Fruit fly (Drosophila melanogaster) ovary, adult (tissue): Measurements from ENCODE around the gene Tsp39D.

ENCODE experiments used
- CG17801 ChIP-seq: fragments of 200-800 bp; optimal IDR thresholded peaks from 2 replicates; lab custom pipeline; 2019; ENCODE audit warnings: missing biosample characterization, mild to moderate bottlenecking, missing genetic modification characterization, moderate library complexity; ENCODE audit not compliant: partially characterized antibody

Gene Tsp39D

DNA sequence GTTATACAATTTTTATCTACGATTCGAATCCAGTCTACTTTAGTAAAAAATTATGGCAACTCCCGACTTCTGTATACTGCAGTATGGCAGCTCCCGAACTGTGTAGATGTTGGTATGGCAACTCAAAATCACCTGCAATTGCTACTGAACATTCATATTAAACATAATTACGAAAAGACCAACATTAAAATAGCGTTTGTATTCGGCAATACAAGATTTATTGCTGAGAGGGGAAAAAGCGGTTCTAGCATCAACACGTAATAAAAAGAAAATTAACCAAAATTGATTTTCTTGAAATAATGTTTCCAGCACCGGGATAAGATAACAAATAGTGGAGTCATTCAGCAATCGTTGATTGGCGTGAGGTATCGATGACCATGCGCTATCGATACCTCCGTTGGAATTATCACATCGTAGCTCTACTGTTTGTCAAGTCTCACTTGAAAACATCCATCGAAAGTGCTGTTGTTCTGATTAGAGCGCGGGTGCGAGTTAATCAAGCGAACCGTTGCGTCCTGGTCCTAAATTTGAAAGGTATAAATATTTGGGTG, at the start of gene Tsp39D:
TSS of gene Tsp39D (plus strand) at position 405 of the 551 bp plus-strand sequence.
- peak; percentile 20 for TF ChIP-seq CG17801

DNA sequence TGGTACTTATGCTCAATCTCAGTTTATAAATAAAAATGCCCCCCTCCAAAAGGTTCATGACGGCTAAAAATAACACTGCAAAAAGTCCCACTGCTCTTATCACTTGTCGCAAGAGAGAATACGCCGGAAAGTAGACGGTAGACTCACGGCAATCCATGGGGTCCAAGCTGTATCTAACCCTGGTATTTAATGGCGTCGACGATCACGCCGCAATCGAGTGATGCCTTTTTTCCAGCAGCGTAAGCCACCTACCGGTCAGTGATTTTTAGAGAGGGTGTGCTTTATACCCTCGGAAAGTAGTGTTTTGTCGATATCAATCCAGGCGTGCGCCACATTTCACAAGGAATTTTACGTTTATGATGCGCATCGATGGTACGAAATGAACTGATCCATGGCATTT, 44.8 kb upstream of the Tsp39D start:
- no peak for TF ChIP-seq CG17801

DNA sequence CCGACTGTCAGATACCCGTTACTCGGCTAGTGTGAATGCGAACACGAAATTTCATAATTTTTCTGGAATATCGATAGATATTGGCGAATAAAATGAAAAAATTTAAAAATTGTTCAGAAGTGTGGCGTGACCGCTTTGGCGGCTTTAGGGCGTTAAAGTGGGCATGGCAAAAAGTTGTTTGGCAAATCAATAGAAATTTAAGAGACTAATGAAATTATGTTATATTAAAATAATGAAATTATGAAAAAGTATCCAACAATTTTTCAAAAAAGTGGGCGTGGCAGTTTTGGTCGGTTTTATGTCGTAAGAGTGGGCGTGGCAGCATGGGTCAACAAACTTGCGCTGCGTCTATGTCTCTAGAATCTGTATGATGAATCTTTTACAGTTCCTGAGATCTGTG, 42.3 kb upstream of the Tsp39D start:
- no peak for TF ChIP-seq CG17801

DNA sequence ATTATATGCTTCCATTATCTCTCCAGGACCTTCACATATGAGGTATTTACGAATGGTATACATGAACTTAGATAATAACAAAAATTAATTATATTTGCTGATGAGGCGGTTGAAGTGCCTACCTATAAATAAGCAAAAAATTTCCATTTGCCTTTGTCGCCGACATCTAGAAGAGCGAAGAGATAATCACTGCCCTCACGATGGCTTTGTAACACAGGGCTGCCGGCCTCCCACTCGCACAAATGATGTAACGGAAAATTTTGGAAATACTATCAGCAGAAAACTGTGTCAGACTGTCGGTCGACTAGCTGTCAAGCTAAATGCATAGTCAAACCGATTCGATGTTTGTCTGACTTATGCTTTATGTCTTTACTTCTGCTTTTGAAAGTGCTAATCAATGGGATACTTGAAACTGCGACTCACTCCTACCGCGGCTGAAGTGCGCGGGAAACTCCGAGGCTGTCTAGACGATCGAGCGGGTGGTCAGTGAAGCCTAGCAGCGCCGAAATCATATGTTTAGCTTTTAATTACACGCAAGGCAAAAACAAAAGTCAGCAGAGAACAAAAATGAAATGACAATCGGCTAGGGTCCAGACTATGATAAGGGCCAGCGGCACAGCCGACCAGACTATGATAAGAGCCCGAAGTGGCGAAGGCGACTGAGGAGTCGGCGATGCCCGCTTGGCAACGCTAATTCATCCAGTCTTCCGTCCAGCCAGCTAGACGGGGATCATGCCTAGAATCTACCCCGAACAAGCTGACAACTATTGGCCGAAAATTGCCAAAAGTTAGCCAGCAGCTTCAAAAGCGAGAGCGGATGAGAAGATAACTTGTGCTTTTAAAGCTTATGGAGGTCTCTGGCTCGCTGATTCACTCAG, 40.5 kb upstream of the Tsp39D start:
- no peak for TF ChIP-seq CG17801

DNA sequence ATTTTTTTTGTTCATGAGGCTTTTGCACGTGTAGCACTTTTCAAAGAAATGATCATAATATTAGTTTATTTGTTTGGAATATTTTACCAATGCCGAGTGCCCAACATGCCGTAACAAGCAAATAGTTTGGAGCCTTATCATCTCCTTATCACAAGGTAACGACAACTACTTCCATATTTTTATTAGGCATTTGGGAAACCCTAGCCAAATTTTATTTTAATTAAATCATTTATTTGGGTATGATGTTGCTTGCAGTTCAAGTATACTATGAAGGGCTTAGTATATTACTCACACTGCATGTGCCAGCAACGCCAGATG, 39.9 kb upstream of the Tsp39D start:
- TF ChIP-seq CG17801: no peak

DNA sequence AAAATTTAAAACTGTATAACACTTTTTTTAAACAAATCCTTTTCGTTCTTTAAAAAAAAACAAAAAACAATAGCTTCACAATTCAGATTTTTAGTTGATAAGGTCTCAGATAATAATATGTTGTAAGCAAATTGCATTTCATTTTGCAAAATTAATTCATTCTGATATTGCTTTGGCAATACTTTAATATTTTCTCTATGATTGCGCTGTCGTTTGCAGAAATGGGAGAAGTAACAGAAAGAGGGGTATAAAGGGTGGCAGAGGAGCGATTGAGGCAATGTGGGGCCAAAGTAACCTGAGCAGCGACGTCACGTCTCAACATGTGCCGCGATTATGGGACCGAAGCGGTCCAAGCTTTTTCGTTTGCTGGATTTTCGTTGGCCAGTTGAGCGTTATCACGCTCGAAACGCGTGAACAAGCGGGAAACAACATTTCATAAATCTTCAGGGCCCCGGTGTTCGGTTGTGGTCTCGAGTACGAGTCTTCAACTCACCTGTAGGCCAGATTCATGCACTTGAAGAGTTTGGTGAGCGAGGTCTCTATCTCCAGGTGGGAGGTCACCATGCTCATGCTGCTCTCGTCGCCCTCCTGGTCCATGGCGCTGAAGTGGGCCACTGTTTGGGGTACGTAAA, 36.5 kb upstream of the Tsp39D start:
- TF ChIP-seq CG17801: peak; percentile 1

DNA sequence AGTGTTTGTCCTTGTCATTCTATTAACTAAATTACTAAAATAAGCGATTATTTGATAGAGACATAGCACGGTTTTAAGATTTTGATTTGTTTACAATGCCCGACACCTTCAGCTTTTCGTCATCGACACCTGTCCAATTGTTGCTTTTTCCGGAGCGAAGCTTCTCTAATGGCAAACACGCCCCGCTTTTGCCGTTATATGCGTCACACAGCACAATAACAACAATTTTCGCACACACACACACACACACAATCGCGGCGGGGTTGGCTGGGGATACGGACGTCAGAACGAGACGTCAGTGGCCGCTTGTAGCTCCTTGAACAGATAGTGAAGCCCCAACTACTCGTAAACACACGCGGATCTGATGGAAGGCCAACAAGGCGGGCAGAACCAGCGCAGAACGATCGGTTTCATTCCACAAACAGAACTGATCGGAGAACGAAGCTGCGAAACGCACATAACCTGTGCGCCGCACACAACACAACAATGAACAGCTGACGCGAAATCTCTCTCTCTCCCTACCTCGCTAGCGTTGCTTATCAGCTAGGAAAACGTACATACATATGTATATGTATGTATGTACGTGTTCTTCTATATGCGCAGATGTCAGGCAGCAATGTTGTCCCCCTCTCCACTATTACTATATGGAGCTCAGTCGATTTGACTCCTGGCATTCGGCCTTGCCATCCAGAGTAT, 35.2 kb upstream of the Tsp39D start:
- peak; percentile 1 for TF ChIP-seq CG17801

DNA sequence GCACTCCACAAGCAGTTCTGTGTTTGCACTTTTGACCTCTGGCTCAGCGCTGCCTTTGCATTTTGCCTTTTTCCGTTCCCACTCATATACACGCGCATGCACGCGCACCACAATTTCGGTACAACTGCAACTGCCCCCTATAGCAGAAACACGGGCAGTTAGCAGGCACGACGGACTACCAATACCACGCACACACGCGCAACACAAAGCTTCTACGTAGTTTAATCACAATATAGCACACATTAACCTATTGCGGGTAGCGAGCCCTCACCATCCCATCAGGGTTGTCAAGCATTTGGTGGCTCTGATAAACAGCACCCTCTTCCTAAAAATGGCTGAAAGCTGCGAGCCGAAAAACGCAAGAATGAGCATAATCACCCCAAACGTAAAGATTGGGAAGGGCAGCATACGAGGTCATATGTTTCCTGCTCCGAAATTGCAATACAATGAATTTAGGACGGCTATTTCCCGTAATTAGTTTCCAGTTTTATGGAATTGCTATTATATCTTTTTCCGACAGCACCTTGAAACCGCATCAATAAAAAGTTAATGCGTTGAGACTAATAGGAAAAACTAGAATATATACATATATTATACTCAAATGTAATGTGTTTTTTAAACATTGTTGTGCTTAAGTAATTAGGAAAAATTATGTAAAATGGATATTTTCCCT, 34.5 kb upstream of the Tsp39D start, which contains the start of gene Mondo:
TSS of gene Mondo (minus strand) at position 297 of the 673 bp plus-strand sequence.
- TF ChIP-seq CG17801: no peak

DNA sequence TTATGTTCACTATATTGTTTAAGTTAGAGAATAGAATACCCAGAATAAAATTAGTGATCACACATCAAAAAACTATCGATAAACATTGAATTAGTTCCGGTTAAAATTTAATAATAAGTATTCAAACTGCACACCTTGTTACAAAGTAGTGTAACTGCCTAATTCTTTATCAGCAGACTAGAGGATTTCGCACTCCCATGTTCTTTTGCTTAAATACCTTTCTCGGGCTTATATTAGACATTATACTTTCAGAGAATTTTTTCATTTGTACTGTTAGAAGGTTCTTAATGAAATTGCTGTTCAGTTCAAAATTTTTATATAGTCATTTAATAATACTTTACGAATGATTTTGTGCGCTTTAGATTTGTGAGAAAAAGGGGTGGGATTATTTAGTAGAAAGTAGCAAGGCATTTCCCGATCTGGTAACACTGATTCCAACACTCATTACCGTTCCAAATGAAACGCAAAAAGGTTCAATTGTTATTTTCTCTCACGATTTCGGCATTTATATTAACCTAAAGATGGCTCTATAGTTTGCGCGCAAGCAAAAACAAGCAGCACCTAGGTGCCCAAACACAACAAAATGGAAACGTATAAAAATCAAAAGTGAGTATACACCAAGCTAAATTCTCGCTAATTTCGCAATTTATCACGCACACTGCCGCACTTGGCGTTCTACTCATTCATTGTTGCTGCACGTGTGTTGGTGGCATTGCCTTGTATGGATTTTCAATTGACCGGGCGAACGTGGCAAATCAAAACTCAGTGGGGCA, 33.8 kb upstream of the Tsp39D start, which contains the start of gene crc:
TSS of gene crc (plus strand) at position 440 of the 773 bp plus-strand sequence.
- peak; percentile 20 for TF ChIP-seq CG17801

DNA sequence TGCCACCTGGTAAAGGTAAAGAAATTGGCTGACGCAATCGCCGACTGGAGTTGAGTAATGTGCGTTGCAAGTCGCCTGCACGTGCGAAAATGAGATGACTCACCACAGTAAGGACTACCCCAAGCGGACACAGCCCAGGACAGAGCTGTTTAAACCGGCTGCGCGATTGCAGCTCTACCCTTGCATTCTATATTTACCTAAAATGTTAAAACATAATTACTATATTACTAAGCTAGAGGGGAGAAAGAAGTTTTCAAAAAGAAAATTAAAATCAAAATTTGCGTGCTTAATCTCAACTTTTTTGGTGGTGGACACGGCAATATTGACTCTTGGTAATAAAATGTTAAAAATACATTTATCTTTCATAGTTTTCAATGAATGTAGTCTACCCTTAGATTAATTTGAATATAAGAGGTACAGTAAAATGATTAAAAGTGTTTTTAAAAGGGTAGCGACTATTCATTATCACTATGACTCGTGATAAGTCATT, 33.2 kb upstream of the Tsp39D start:
- TF ChIP-seq CG17801: no peak

DNA sequence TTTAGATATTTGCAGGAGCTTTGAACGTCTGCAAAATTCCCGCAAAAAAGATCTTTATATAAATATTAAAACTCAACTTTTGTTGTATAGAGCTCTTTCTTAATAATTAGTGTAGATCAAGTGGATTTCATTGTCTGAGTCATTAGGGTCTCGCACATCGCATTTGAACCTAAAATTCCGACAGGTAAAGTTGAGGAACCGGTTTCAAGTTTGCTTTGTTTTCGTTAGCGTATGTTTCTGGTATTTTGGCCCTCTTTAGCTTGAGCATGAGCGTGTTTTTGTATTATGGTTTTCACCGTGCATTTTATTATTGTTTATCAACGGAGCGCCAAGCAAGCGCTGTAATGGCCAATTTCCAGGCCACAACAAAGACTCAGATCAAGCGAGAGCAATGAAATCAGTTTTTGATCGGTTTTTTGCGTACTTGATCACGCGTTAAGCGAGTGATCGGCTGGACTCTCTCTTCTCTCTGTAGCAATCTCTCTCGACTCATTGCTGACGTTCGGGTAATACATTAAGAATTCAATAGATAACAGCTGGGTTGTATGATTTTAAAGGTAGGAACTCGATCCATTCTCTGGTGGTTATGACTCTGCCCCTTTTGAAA, 31.5 kb upstream of the Tsp39D start:
- peak; percentile 6 for TF ChIP-seq CG17801

DNA sequence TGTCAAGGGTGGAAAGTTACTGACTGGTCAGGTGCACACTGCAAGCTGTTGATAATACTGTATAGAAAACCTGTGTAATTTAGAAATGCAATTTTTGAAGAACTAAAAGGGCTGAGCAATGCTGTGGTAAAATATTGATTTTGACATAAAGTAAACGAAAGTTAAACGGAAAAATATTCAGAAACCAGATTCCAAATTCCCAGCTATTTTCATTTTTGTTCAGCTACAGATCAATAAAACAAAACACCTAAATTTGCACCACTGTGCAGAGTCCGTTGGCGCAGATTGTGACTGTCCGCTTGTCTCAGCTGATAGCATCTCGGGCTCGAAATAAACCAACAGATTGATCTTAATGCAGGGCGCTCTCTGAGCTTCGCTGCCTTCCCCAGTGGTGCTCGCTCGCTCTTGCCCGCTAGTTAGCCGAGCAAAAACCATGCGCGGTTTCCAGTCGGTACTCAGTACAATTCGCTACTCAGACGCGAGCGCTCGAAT, 30.5 kb upstream of the Tsp39D start, which contains the start of gene CG46314:
TSS of gene CG46314 (plus strand) at position 452 of the 492 bp plus-strand sequence.
- no peak for TF ChIP-seq CG17801

DNA sequence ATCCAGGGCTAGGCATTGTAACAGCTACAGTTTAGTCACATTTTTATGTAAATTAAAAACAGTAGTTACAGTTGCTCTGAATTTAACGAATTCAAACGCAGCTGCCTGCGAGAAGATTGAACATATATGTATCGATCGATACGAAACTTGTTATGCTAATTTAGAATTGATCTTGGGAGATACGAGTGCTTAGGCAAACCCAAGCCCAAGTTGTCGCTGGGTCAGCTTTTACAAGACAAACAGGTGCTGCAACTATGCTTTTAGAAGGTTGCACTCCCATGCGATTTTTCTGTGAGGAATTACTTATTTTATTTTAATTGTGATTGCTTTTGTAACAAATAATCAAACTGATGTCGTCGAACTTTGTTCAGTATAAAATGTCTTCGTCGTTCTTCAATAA, 27.7 kb upstream of the Tsp39D start:
- TF ChIP-seq CG17801: no peak

DNA sequence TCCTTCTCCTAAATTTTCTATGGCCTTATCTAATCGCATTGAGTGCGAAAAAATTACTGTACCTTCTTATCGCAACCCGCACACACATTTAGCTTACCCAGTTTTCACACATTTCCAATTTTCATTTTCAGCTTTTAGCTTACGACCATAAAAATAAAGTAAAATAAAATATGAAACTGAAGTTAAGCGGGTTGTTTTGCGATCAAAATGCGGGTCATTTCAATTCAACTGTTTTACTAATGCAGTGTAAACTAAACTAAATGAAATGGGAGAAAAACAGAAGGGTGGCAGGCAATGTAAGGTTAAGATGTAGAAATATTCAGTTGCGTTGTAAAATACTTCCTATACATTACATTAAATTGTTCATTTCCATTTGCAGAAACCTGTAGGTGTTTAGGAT, 22.2 kb upstream of the Tsp39D start:
- no peak for TF ChIP-seq CG17801

DNA sequence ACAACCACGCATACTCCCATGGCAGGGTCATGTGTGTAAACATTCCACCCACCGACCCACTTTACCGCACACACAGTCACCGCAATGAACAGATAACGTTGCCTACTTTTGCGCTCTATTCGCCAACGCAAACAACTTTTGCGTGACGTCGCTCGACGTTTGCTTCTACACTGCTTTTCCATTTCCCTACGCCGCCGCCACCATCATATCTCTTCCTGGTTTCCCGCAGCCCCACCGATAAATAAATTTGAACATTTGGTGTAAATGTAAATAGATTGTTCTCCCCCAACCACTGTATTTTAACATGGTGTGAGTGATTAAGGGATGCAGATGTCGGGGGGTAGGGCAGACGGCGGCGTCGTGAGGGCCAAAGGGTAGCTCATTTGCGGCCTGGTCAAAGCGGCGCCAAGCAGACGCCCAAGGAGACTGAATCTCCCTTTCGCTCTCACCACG, 19.9 kb upstream of the Tsp39D start:
- no peak for TF ChIP-seq CG17801
